Fruit fly (Drosophila melanogaster) whole organism, embryonic: ENCODE data around the gene CG45218.

ENCODE experiments used
- Atf3 ChIP-seq: fragments of 200-800 bp; sonication (Bioruptor generic); optimal IDR thresholded peaks from 3 replicates; lab custom pipeline; 2016; ENCODE audit warnings: missing biosample characterization, missing genetic modification characterization
- Blimp-1 ChIP-seq: fragments of 200-800 bp; sonication (Bioruptor generic); optimal IDR thresholded peaks from 3 replicates; lab custom pipeline; 2018; ENCODE audit warnings: missing biosample characterization, missing genetic modification characterization, mild to moderate bottlenecking, moderate library complexity, missing genetic modification reagents
- CG10274 ChIP-seq: fragments of 200-800 bp; sonication (Bioruptor generic); optimal IDR thresholded peaks from 3 replicates; lab custom pipeline; 2017; ENCODE audit warnings: missing biosample characterization, mild to moderate bottlenecking, missing genetic modification characterization
- CG10654 ChIP-seq: fragments of 200-800 bp; sonication (Bioruptor generic); optimal IDR thresholded peaks from 2 replicates; lab custom pipeline; 2016; ENCODE audit warnings: missing biosample characterization, missing genetic modification characterization
- CG10979 ChIP-seq: fragments of 200-800 bp; sonication (Bioruptor generic); optimal IDR thresholded peaks from 2 replicates; lab custom pipeline; 2018; ENCODE audit warnings: missing biosample characterization, mild to moderate bottlenecking, missing genetic modification characterization, moderate library complexity
- CG11398 ChIP-seq: fragments of 200-800 bp; sonication (Bioruptor generic); optimal IDR thresholded peaks from 2 replicates; lab custom pipeline; 2016; ENCODE audit warnings: missing biosample characterization, missing genetic modification characterization
- CG12299 ChIP-seq: fragments of 200-800 bp; sonication (Bioruptor generic); optimal IDR thresholded peaks from 2 replicates; lab custom pipeline; 2018; ENCODE audit warnings: missing biosample characterization, mild to moderate bottlenecking, missing genetic modification characterization
- CG13287 ChIP-seq: fragments of 200-800 bp; sonication (Bioruptor generic); IDR thresholded peaks from 2 replicates; pipeline ENCODE4 v1.3.6; 2022; ENCODE audit warnings: missing biosample characterization, missing genetic modification characterization; ENCODE audit not compliant: partially characterized antibody
- CG15073 ChIP-seq: fragments of 200-800 bp; sonication (Bioruptor generic); optimal IDR thresholded peaks from 2 replicates; lab custom pipeline; 2016; ENCODE audit warnings: missing biosample characterization, missing genetic modification characterization
- CG17359 ChIP-seq: fragments of 200-800 bp; sonication (Bioruptor generic); optimal IDR thresholded peaks from 3 replicates; lab custom pipeline; 2018; ENCODE audit warnings: missing biosample characterization, mild to moderate bottlenecking, missing genetic modification characterization, moderate library complexity
- CG2199 ChIP-seq: fragments of 200-800 bp; sonication (Bioruptor generic); IDR thresholded peaks from 3 replicates; pipeline ENCODE4 v1.3.6; 2022; ENCODE audit warnings: missing biosample characterization, missing genetic modification characterization
- CG30431 ChIP-seq: fragments of 200-800 bp; sonication (Bioruptor generic); optimal IDR thresholded peaks from 2 replicates; lab custom pipeline; 2017; ENCODE audit warnings: missing biosample characterization, missing genetic modification characterization
- CG31224 ChIP-seq: fragments of 200-800 bp; sonication (Bioruptor generic); IDR thresholded peaks from 2 replicates; pipeline ENCODE4 v1.3.6; 2022; ENCODE audit warnings: missing biosample characterization, missing genetic modification characterization
- CG31365 ChIP-seq: fragments of 200-800 bp; sonication (Bioruptor generic); optimal IDR thresholded peaks from 2 replicates; lab custom pipeline; 2018; ENCODE audit warnings: missing biosample characterization, mild to moderate bottlenecking, missing genetic modification characterization
- CG4360 ChIP-seq: fragments of 200-800 bp; sonication (Bioruptor generic); IDR thresholded peaks from 2 replicates; pipeline ENCODE4 v1.3.6; 2022; ENCODE audit warnings: missing biosample characterization, missing genetic modification characterization
- CG5953 ChIP-seq: fragments of 200-800 bp; sonication (Bioruptor generic); IDR thresholded peaks from 2 replicates; pipeline ENCODE4 v1.3.6; 2022; ENCODE audit warnings: missing biosample characterization, missing genetic modification characterization
- CG7271 ChIP-seq: fragments of 200-800 bp; sonication (Bioruptor generic); optimal IDR thresholded peaks from 2 replicates; lab custom pipeline; 2018; ENCODE audit warnings: missing biosample characterization, mild to moderate bottlenecking, missing genetic modification characterization, moderate library complexity
- CG7963 ChIP-seq: fragments of 200-800 bp; sonication (Bioruptor generic); IDR thresholded peaks from 3 replicates; pipeline ENCODE4 v1.3.6; 2022; ENCODE audit warnings: missing biosample characterization, missing genetic modification characterization; ENCODE audit not compliant: partially characterized antibody
- D19B ChIP-seq: fragments of 200-800 bp; sonication (Bioruptor generic); optimal IDR thresholded peaks from 2 replicates; lab custom pipeline; 2017; ENCODE audit warnings: missing biosample characterization, mild to moderate bottlenecking, missing genetic modification characterization
- Dp ChIP-seq: fragments of 200-800 bp; sonication (Bioruptor generic); optimal IDR thresholded peaks from 2 replicates; lab custom pipeline; 2018; ENCODE audit warnings: missing biosample characterization, mild to moderate bottlenecking, missing genetic modification characterization, moderate library complexity
- Dref ChIP-seq: fragments of 200-800 bp; sonication (Bioruptor generic); IDR thresholded peaks from 2 replicates; pipeline ENCODE4 v1.3.6; 2022; ENCODE audit warnings: missing biosample characterization, missing genetic modification characterization
- E2f2 ChIP-seq: fragments of 200-800 bp; sonication (Bioruptor generic); IDR thresholded peaks from 2 replicates; pipeline ENCODE4 v1.3.6; 2022; ENCODE audit warnings: missing biosample characterization, missing genetic modification characterization
- Fer1 ChIP-seq: fragments of 200-800 bp; sonication (Bioruptor generic); optimal IDR thresholded peaks from 2 replicates; lab custom pipeline; 2017; ENCODE audit warnings: missing biosample characterization, mild to moderate bottlenecking, missing genetic modification characterization
- HLH4C ChIP-seq: fragments of 200-800 bp; sonication (Bioruptor generic); IDR thresholded peaks from 3 replicates; pipeline ENCODE4 v1.3.6; 2022; ENCODE audit warnings: missing biosample characterization, missing genetic modification characterization; ENCODE audit not compliant: partially characterized antibody
- HmgZ ChIP-seq: fragments of 200-800 bp; sonication (Bioruptor generic); optimal IDR thresholded peaks from 2 replicates; lab custom pipeline; 2018; ENCODE audit warnings: missing biosample characterization, mild to moderate bottlenecking, missing genetic modification characterization
- Meics ChIP-seq: fragments of 200-800 bp; sonication (Bioruptor generic); optimal IDR thresholded peaks from 2 replicates; lab custom pipeline; 2017; ENCODE audit warnings: missing biosample characterization, mild to moderate bottlenecking, missing genetic modification characterization
- Mrtf ChIP-seq: fragments of 200-800 bp; sonication (Bioruptor generic); IDR thresholded peaks from 3 replicates; pipeline ENCODE4 v1.3.6; 2022; ENCODE audit warnings: missing biosample characterization, missing genetic modification characterization
- Myb ChIP-seq: fragments of 200-800 bp; sonication (Bioruptor generic); optimal IDR thresholded peaks from 2 replicates; lab custom pipeline; 2016; ENCODE audit warnings: missing biosample characterization, missing genetic modification characterization
- Oaz ChIP-seq: fragments of 200-800 bp; sonication (Bioruptor generic); IDR thresholded peaks from 2 replicates; pipeline ENCODE4 v1.3.6; 2022; ENCODE audit warnings: missing biosample characterization, missing genetic modification characterization
- Poxn ChIP-seq: fragments of 200-800 bp; sonication (Bioruptor generic); IDR thresholded peaks from 2 replicates; pipeline ENCODE4 v1.3.6; 2022; ENCODE audit warnings: missing biosample characterization, missing genetic modification characterization
- Side ChIP-seq: fragments of 200-800 bp; sonication (Bioruptor generic); optimal IDR thresholded peaks from 2 replicates; lab custom pipeline; 2016; ENCODE audit warnings: missing biosample characterization, missing genetic modification characterization
- ap ChIP-seq: fragments of 200-800 bp; sonication (Bioruptor generic); IDR thresholded peaks from 2 replicates; pipeline ENCODE4 v1.3.6; 2022; ENCODE audit warnings: missing biosample characterization, missing genetic modification characterization
- ash1 ChIP-seq: fragments of 200-800 bp; sonication (Bioruptor generic); optimal IDR thresholded peaks from 2 replicates; lab custom pipeline; 2018; ENCODE audit warnings: missing biosample characterization, mild to moderate bottlenecking, missing genetic modification characterization
- ato ChIP-seq: fragments of 200-800 bp; sonication (Bioruptor generic); IDR thresholded peaks from 2 replicates; pipeline ENCODE4 v1.3.6; 2022; ENCODE audit warnings: missing biosample characterization, missing genetic modification characterization; ENCODE audit not compliant: partially characterized antibody
- crol ChIP-seq: fragments of 200-800 bp; sonication (Bioruptor generic); IDR thresholded peaks from 2 replicates; pipeline ENCODE4 v1.3.6; 2022; ENCODE audit warnings: missing biosample characterization, missing genetic modification characterization
- dysf ChIP-seq: fragments of 200-800 bp; sonication (Bioruptor generic); IDR thresholded peaks from 3 replicates; pipeline ENCODE4 v1.3.6; 2022; ENCODE audit warnings: missing biosample characterization, missing genetic modification characterization
- fd64A ChIP-seq: fragments of 200-800 bp; sonication (Bioruptor generic); optimal IDR thresholded peaks from 3 replicates; lab custom pipeline; 2018; ENCODE audit warnings: missing biosample characterization, mild to moderate bottlenecking, missing genetic modification characterization
- gem ChIP-seq: fragments of 200-800 bp; sonication (Bioruptor generic); optimal IDR thresholded peaks from 2 replicates; lab custom pipeline; 2019; ENCODE audit warnings: missing biosample characterization, mild to moderate bottlenecking, missing genetic modification characterization, moderate library complexity
- gfzf ChIP-seq: fragments of 200-800 bp; sonication (Bioruptor generic); optimal IDR thresholded peaks from 2 replicates; lab custom pipeline; 2016; ENCODE audit warnings: missing biosample characterization, mild to moderate bottlenecking, missing genetic modification characterization, moderate library complexity
- hbn ChIP-seq: fragments of 200-800 bp; sonication (Bioruptor generic); IDR thresholded peaks from 2 replicates; pipeline ENCODE4 v1.3.6; 2022; ENCODE audit warnings: missing biosample characterization, missing genetic modification characterization; ENCODE audit not compliant: partially characterized antibody
- her ChIP-seq: fragments of 200-800 bp; sonication (Bioruptor generic); optimal IDR thresholded peaks from 2 replicates; lab custom pipeline; 2016; ENCODE audit warnings: missing biosample characterization, missing genetic modification characterization
- hkb ChIP-seq, 2 experiments: fragments of 200-800 bp in 1 of 2; fragments of >200 bp in 1 of 2; sonication (Bioruptor generic) in 1 of 2; IDR thresholded peaks in 1 of 2; optimal IDR thresholded peaks in 1 of 2; 2 replicates each; pipeline versions ENCODE4 v1.3.6 to Lab custom; 2017 to 2022; ENCODE audit warnings: missing biosample characterization in 1 of 2, missing genetic modification characterization in 1 of 2
- maf-S ChIP-seq: fragments of 200-800 bp; sonication (Bioruptor generic); optimal IDR thresholded peaks from 2 replicates; lab custom pipeline; 2016; ENCODE audit warnings: missing biosample characterization, missing genetic modification characterization
- mam ChIP-seq: fragments of 200-800 bp; sonication (Bioruptor generic); optimal IDR thresholded peaks from 3 replicates; lab custom pipeline; 2016; ENCODE audit warnings: missing biosample characterization, missing genetic modification characterization
- scrt ChIP-seq: fragments of 200-800 bp; sonication (Bioruptor generic); optimal IDR thresholded peaks from 2 replicates; lab custom pipeline; 2018; ENCODE audit warnings: missing biosample characterization, mild to moderate bottlenecking, missing genetic modification characterization, moderate library complexity
- tio ChIP-seq: fragments of 200-800 bp; sonication (Bioruptor generic); optimal IDR thresholded peaks from 2 replicates; lab custom pipeline; 2017; ENCODE audit warnings: missing biosample characterization, missing genetic modification characterization, inconsistent platforms
- trh ChIP-seq: fragments of 200-800 bp; sonication (Bioruptor generic); optimal IDR thresholded peaks from 2 replicates; lab custom pipeline; 2016; ENCODE audit warnings: missing biosample characterization, missing genetic modification characterization
- tx ChIP-seq: fragments of 200-800 bp; sonication (Bioruptor generic); optimal IDR thresholded peaks from 2 replicates; lab custom pipeline; 2016; ENCODE audit warnings: missing biosample characterization, missing genetic modification characterization
- unc-4 ChIP-seq: fragments of 200-800 bp; sonication (Bioruptor generic); IDR thresholded peaks from 2 replicates; pipeline ENCODE4 v1.3.6; 2022; ENCODE audit warnings: missing biosample characterization, missing genetic modification characterization; ENCODE audit not compliant: partially characterized antibody
- z ChIP-seq: fragments of 200-800 bp; sonication (Bioruptor generic); IDR thresholded peaks from 3 replicates; pipeline ENCODE4 v1.3.6; 2022; ENCODE audit warnings: missing biosample characterization, missing genetic modification characterization

The CG45218 gene

DNA sequence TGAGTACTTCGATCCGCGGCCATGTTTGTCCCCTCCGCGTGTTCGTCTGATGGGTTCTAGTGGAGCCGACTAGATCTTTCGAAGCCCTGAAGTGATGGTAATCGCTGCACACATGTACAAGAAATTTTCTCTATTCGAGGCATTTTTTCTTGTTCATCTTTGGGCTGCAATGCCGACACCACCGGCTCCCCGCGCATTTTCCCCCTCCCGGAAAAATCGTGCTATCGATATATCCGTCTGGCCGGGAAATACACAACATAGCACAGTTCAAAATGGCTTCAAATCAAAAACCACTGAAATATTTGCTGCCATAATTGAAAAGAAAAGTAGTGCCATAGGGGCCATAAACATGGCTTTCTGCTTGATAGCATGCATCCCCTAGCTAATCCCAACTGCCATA lies 26.7 kb downstream of the CG45218 start (continued):
- TF ChIP-seq gfzf (GFP tag; lab: Kevin White, UChicago) = no peak
- TF ChIP-seq CG4360 = no peak
- no peak for TF ChIP-seq CG2199 (GFP tag; lab: Robert Waterston, UW)
- no peak for TF ChIP-seq scrt (GFP tag; lab: Kevin White, UChicago)
- peak; percentile 30 for TF ChIP-seq hbn (GFP tag; lab: Robert Waterston, UW)
- no peak for TF ChIP-seq tx (GFP tag; lab: Kevin White, UChicago)
- TF ChIP-seq CG10979 (tag; lab: Kevin White, UChicago) = no peak
- no peak for TF ChIP-seq mam (GFP tag; lab: Kevin White, UChicago)
- no peak for TF ChIP-seq hkb (optimal IDR thresholded peaks at IDR 0.05; lab: Kevin White, UChicago)
- no peak for TF ChIP-seq hkb (GFP tag; IDR thresholded peaks at IDR 0.05; lab: Robert Waterston, UW)
- no peak for TF ChIP-seq D19B (GFP tag; lab: Kevin White, UChicago)
- no peak for TF ChIP-seq Blimp-1 (GFP tag; lab: Kevin White, UChicago)
- TF ChIP-seq Fer1 (GFP tag; lab: Kevin White, UChicago) = no peak
- no peak for TF ChIP-seq CG15073
- TF ChIP-seq CG31365 = no peak
- TF ChIP-seq CG17359 (tag; lab: Kevin White, UChicago) = no peak
- no peak for TF ChIP-seq maf-S (GFP tag; lab: Kevin White, UChicago)
- no peak for TF ChIP-seq Atf3 (GFP tag; lab: Kevin White, UChicago)
- TF ChIP-seq ato (GFP tag; lab: Robert Waterston, UW) = 0 out of 2 replicates have a peak, but pooled peaks have one; percentile 30
- TF ChIP-seq CG11398 (GFP tag; lab: Kevin White, UChicago) = no peak
- no peak for TF ChIP-seq trh (GFP tag; lab: Kevin White, UChicago)
- TF ChIP-seq Mrtf (GFP tag; lab: Robert Waterston, UW) = no peak
- TF ChIP-seq CG13287 (GFP tag; lab: Robert Waterston, UW) = no peak
- TF ChIP-seq unc-4 (GFP tag; lab: Robert Waterston, UW) = peak; percentile 37
- peak; percentile 43; the same call in 1 of the 2 replicates for TF ChIP-seq E2f2 (GFP tag; lab: Robert Waterston, UW)
- peak; percentile 6; the same call in 2 of the 3 replicates for TF ChIP-seq HLH4C (GFP tag; lab: Robert Waterston, UW)
- TF ChIP-seq tio (GFP tag; lab: Kevin White, UChicago) = no peak
- no peak for TF ChIP-seq HmgZ (tag; lab: Kevin White, UChicago)
- no peak for TF ChIP-seq Side (GFP tag; lab: Kevin White, UChicago)
- TF ChIP-seq ap (GFP tag; lab: Robert Waterston, UW) = no peak
- TF ChIP-seq Poxn (GFP tag; lab: Robert Waterston, UW) = no peak
- TF ChIP-seq gem = no peak
- no peak for TF ChIP-seq dysf (GFP tag; lab: Robert Waterston, UW)
- no peak for TF ChIP-seq z
- TF ChIP-seq CG12299 (tag; lab: Kevin White, UChicago) = no peak
- TF ChIP-seq CG7271 (tag; lab: Kevin White, UChicago) = no peak
- TF ChIP-seq ash1 (GFP tag; lab: Kevin White, UChicago) = no peak
- TF ChIP-seq Oaz (GFP tag; lab: Robert Waterston, UW) = no peak
- TF ChIP-seq Meics (GFP tag; lab: Kevin White, UChicago) = no peak
- no peak for TF ChIP-seq her (GFP tag; lab: Kevin White, UChicago)
- TF ChIP-seq CG30431 (GFP tag; lab: Kevin White, UChicago) = no peak
- TF ChIP-seq CG5953 (GFP tag; lab: Robert Waterston, UW) = no peak
- TF ChIP-seq crol (GFP tag; lab: Robert Waterston, UW) = peak; percentile 87
- peak; percentile 65 for TF ChIP-seq Dref
- TF ChIP-seq CG10274 = no peak
- TF ChIP-seq CG7963 (GFP tag; lab: Robert Waterston, UW) = no peak
- TF ChIP-seq fd64A (GFP tag; lab: Kevin White, UChicago) = no peak
- no peak for TF ChIP-seq CG31224 (GFP tag; lab: Robert Waterston, UW)
- TF ChIP-seq Myb = no peak
- TF ChIP-seq Dp (GFP tag; lab: Kevin White, UChicago) = peak; percentile 29
- TF ChIP-seq CG10654 (GFP tag; lab: Kevin White, UChicago) = no peak
